Fruit fly (Drosophila melanogaster) whole organism: ENCODE data around the gene Bet3.

Source experiments
- Dll ChIP-seq: fragments of >200 bp; optimal IDR thresholded peaks from 2 replicates; lab custom pipeline; 2017
- EcR ChIP-seq, 2 experiments: fragments of >200 bp; optimal IDR thresholded peaks; 2 replicates each; lab custom pipeline; 2017; ENCODE audit warnings: missing biosample characterization in 2 of 2, missing genetic modification characterization in 2 of 2, missing genetic modification reagents in 2 of 2
- pan ChIP-seq: fragments of >200 bp; optimal IDR thresholded peaks from 2 replicates; lab custom pipeline; 2017
- psq ChIP-seq: fragments of >200 bp; optimal IDR thresholded peaks from 2 replicates; lab custom pipeline; 2017
- usp ChIP-seq: fragments of >200 bp; optimal IDR thresholded peaks from 2 replicates; lab custom pipeline; 2017; ENCODE audit warnings: missing biosample characterization, missing genetic modification characterization, mixed read lengths

DNA sequence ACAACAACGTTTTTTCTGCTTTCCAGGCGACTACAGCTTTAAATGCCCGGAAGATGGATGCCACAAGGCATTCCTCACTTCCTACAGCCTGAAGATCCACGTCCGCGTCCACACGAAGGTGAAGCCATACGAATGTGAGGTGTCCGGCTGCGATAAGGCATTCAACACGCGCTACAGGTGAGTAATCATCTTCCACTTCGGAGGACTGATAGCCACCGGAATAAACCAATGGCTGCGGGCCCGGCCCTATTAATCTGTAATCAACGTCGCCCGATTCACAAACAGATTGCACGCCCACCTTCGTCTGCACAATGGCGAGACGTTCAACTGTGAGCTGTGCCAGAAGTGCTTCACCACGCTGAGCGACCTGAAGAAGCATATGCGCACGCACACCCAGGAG is 6.2 kb downstream of the Bet3 start:
- no peak for TF ChIP-seq pan (lab: Kevin White, UChicago)
- no peak for TF ChIP-seq EcR (GFP tag; optimal IDR thresholded peaks at IDR 0.05; lab: Kevin White, UChicago)
- no peak for TF ChIP-seq Dll (lab: Kevin White, UChicago)
- TF ChIP-seq usp = no peak
- TF ChIP-seq psq (lab: Kevin White, UChicago) = no peak
